Worm (Caenorhabditis elegans): Measurements from ENCODE around the gene stc-1.

DNA sequence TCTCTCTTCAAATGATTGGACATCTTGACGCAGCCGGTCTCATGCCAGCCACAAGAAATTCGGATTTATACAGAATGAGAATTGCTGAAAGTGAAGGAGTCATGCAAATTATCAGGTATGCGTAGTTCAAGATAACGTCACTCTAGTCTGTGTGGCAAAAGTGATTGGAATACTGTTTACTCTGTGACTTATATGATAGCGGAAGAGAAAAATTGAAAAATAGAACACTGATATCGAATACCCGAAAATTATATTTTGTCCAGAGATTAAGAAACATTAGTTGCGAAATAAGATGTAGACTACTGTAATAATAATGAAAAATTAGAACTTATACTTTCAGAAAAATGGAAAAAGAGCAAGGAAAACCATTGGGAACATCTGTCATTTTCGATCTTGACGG is 50.4 kb downstream of the stc-1 start:
- TF ChIP-seq unc-62 (GFP tag; optimal IDR thresholded peaks at IDR 0.05) (no peak), mep-1 (tag; optimal IDR thresholded peaks at IDR 0.05) (no peak)
